Fruit fly (Drosophila melanogaster) whole organism, adult: ENCODE measurements around the gene Cpr78Cb.

ENCODE experiments used
- CG12768 ChIP-seq: fragments of 200-800 bp; sonication (Bioruptor generic); optimal IDR thresholded peaks from 2 replicates; lab custom pipeline; 2017; ENCODE audit warnings: missing biosample characterization, missing genetic modification characterization, mild to moderate bottlenecking, moderate library complexity, missing genetic modification reagents
- CG33017 ChIP-seq: fragments of 200-800 bp; sonication (Bioruptor generic); optimal IDR thresholded peaks from 2 replicates; lab custom pipeline; 2018; ENCODE audit warnings: missing biosample characterization, mild to moderate bottlenecking, missing genetic modification characterization, moderate library complexity
- CG5204 ChIP-seq: fragments of 200-800 bp; sonication (Bioruptor generic); optimal IDR thresholded peaks from 2 replicates; lab custom pipeline; 2016; ENCODE audit warnings: missing biosample characterization, missing genetic modification characterization
- CG7045 ChIP-seq: fragments of 200-800 bp; sonication (Bioruptor generic); optimal IDR thresholded peaks from 2 replicates; lab custom pipeline; 2017; ENCODE audit warnings: missing biosample characterization, mild to moderate bottlenecking, missing genetic modification characterization
- CG7101 ChIP-seq: fragments of 200-800 bp; sonication (Bioruptor generic); optimal IDR thresholded peaks from 2 replicates; lab custom pipeline; 2018; ENCODE audit warnings: missing biosample characterization, mild to moderate bottlenecking, missing genetic modification characterization, moderate library complexity
- Hr96 ChIP-seq: fragments of 200-800 bp; sonication (Bioruptor generic); optimal IDR thresholded peaks from 2 replicates; lab custom pipeline; 2016; ENCODE audit warnings: missing biosample characterization, missing genetic modification characterization
- Mnt ChIP-seq: fragments of 200-800 bp; sonication (Bioruptor generic); optimal IDR thresholded peaks from 2 replicates; lab custom pipeline; 2016; ENCODE audit warnings: missing biosample characterization, mild to moderate bottlenecking, missing genetic modification characterization
- cnc ChIP-seq, 2 experiments: fragments of >200 bp; optimal IDR thresholded peaks; 2 replicates each; lab custom pipeline; 2017
- kay ChIP-seq: fragments of 200-800 bp; sonication (Bioruptor generic); peaks from one replicate; lab custom pipeline; 2016; ENCODE audit warnings: missing biosample characterization, missing genetic modification characterization, borderline replicate concordance
- ovo ChIP-seq: fragments of 200-800 bp; sonication (Bioruptor generic); optimal IDR thresholded peaks from 2 replicates; lab custom pipeline; 2016; ENCODE audit warnings: missing biosample characterization, missing genetic modification characterization

- TF ChIP-seq CG12768 = no peak
- no peak for TF ChIP-seq kay (GFP tag; lab: Kevin White, UChicago)
- TF ChIP-seq ovo (GFP tag; lab: Kevin White, UChicago) = no peak
- TF ChIP-seq cnc (optimal IDR thresholded peaks at IDR 0.05; lab: Kevin White, UChicago) = no peak
- TF ChIP-seq CG7045 (GFP tag; lab: Kevin White, UChicago) = peak; percentile 42
- TF ChIP-seq CG7101 = peak; percentile 17
- peak; percentile 67 for TF ChIP-seq Mnt (GFP tag; lab: Kevin White, UChicago)
- TF ChIP-seq CG5204 (GFP tag; lab: Kevin White, UChicago) = no peak
- peak; percentile 27 for TF ChIP-seq CG33017
- TF ChIP-seq Hr96 (GFP tag; lab: Kevin White, UChicago) = no peak
These were observed 49.2 kb downstream of the Cpr78Cb start, which contains the start of the genes Tbc1d8-9 and CG32436 for dm6 chr3L:21343254-21344083.
